Worm (Caenorhabditis elegans) whole organism, dauer: Measurements from ENCODE around the gene srr-8.

Experiments used
- unc-62 ChIP-seq: sonication (generic microtip); optimal IDR thresholded peaks from 2 replicates; lab custom pipeline; 2017; ENCODE audit warnings: missing biosample characterization, missing genetic modification reagents, missing genetic modification characterization

The srr-8 gene

DNA sequence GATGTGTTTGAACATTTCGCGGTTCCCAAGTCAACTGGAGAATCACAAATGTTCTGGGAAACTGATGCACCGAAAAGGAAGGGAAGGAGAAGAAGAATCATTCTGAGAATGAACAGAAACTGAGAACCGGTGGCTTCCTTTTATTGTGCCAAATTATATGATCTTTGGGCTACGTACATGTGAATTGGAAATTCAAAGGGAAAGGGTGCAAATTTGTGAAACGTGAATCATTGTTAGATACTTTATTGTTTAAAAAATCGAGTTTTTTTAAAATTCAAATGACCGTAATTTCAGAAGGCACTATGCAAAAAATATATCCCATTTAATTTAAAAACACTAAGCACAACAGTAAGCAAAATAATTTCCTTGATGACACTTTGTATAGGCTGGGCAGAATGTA, 33.6 kb downstream of the srr-8 start, which contains the start of gene K11D12.6:
TSS of gene K11D12.6 (minus strand) at position 101 of the 400 bp plus-strand sequence.
- no peak for TF ChIP-seq unc-62

DNA sequence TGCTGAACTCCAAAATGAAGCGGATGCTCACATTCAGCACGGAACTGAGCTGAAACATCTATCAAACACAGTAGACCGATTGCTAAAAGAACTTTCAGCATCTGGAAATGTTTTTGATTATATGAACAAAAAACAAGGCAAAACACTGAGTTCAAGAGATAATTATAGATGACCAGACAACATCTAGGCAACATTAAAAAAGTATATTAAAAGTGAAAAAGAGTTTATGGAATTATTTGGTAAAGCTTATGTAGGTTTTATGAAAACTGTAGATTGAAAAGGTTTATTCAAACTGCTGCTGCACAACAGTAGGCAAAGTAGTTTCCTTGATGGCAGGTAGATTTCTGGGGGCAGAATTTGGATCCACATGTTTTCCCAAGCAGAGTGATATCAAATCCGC, 34.9 kb downstream of the srr-8 start, which contains the start of gene K11D12.7:
TSS of gene K11D12.7 (minus strand) at position 101 of the 400 bp plus-strand sequence.
- TF ChIP-seq unc-62, result no peak

DNA sequence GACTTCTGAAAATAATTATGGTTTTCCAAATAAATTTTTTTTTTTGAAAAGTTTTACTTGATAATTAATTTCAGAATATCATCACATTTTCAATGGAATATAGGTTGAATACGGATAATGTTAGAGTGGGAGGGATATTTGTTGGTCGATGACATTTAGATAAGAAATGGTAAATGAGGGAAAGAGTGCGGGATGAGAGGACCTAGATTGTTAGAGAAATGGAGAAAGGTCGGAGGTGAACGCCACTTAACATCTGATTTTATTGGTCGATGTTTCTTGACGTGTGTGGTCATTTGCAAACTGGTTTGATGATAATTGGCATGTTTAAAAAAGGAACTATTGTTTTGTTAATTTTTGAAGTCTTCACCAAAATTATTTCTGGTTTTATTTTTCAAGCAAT, 37.0 kb downstream of the srr-8 start:
- TF ChIP-seq unc-62, result no peak

DNA sequence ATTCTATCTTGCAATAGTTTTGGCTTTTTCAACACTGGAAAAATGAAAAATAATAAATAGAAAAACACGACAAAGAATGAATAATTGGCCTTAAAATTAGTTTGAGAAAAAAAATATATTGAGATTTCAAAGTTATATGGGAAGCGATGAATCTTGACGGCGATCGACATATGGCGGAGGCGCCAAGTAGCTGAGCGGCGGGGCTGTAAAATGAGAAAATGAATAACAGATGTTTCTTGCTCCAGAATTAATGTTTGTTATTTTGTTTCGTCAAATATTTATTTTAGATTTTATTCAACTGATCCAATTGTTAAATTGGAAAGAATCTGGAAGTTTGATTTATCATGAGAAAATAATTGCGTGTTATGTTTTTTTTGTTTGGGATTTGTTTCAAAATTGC, 38.1 kb downstream of the srr-8 start, which contains the start of gene K11D12.11:
TSS of gene K11D12.11 (minus strand) at position 42 of the 400 bp plus-strand sequence.
- TF ChIP-seq unc-62, result no peak

DNA sequence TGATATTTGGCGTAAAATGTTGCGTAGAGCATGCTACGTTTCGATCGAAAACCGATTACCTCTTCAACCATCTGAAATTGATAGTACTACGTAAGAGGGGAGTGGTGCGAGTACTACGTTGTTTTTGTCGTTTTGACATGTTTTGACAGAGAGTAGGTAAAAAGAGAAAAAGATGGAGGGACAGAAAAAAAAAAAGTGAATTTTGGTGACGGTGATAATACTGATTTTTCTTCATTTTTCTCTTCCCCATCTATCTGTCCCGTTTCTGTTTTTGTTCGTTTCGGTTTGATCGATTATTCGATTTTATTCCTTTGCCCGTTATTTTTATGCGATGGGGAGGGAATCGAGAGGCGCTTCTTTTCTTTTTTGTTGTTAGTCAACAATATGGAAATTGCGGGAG, 39.4 kb downstream of the srr-8 start, which contains the start of gene K11D12.8:
TSS of gene K11D12.8 (minus strand) at position 77 of the 400 bp plus-strand sequence.
- no peak for TF ChIP-seq unc-62

DNA sequence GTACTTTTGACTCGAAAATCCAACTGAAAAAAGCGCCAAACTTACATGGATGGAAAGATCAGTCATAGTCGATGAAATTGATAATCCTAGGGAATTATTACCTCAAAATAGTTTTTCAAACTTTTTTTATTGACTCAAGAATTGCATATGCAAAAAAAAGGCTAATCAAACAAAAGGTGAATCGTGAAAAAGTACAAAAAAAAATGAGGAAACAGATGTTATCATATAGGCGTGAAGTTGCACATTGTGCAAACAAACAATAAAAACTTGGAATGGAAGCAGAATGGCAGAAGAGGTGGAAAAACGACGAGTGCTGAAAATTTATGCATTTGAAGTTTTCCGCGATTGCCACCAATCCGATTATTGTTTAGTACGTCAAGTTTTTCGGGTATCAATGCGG, 44.6 kb downstream of the srr-8 start, which contains the start of gene exc-14:
TSS of gene exc-14 (minus strand) at position 101 of the 400 bp plus-strand sequence.
- no peak for TF ChIP-seq unc-62

DNA sequence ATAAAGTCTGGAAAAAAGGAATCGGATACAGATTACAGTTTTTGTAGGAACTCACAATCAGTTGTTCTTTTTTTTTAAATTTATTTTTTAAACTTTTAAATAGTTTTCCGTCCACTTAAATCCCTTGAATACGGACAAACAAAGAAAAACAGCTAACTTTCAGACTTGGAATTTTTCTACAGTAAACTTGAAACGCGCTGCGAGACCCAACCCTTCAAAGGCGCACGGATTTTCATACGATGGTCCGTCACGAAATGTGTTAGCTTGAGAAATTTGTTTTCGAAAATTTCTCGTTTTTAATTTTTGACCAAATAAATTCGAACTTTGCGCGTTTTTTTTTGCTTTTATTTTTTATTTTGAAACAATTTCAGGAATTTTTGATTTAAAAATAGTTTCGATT, 45.1 kb downstream of the srr-8 start:
- TF ChIP-seq unc-62, result no peak

DNA sequence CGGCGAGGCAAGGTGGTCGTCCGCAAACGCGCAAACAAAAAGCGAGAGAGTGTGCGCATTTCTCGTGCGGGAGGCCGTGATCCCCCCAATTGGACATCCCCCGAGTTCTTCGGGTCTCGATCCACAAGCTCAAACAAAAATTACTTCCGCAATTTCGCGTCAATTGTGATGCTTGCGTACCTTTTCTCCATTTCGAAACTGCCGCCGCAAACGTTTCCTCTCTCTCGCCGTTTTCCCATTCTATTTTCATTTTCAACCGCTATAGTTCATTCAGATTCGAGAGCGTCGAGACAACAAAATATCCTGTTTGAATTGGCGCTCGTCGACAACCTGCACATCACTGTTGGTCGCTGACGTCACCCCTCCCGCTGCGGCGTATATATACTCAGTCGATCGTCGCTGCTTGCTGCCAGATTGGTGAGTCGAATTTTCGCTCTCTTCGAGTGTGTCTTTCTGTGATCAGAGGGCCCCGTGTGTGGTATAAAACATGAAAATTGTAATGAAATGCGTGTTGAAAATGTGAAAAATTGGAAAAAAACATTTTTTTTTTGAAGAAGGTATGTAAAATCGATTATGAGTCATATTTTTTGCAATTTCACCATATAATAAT, 48.0 kb downstream of the srr-8 start, which contains the start of the genes pqn-51 and K11D12.14:
TSS of gene pqn-51 (plus strand) at position 275 of the 610 bp plus-strand sequence.
TSS of gene K11D12.14 (plus strand) at position 304 of the 610 bp plus-strand sequence.
- TF ChIP-seq unc-62, result no peak

DNA sequence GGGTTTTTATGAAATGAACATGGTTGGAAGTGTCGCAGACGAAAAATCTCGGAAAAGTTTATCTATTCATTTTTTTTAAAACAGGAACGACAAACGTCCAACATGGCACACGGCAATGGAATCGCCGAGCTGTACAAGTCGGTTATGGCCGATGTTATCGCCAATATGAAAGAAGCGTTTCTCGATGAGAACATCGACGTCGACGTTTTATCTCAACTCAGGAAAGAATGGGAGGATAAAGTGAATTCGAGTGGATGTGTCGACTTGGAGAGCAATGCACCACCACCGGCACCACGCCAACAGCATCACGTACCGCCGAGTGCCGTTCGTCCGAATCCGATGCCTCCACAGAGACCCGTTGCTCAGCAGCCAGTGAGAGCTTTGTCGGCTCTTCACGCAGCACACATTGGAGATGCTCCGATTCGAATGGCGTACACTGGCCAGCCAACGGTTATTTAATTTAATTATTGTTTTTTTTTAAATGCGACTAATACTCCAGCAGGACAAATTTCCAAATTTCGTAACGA, 48.6 kb downstream of the srr-8 start:
- no peak for TF ChIP-seq unc-62

DNA sequence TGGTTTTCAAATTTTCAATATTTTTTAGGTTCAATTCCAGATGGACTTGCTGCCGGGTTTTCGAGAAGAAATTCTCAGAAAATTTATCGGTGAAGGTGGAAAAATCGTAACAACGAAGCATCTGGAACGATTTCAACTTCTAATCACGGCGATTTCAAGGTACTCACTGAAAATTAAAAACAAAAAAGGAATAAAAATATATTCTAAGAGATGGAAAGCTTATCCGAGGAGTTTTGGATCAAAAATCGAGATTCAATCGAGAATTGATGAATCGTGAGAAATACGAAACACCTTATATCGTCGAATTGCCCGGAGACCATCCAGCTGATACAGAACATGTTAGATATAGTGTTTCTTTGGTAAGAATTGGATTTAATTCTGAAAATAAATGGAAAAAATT, 50.7 kb downstream of the srr-8 start, which contains the start of gene K11D12.12:
TSS of gene K11D12.12 (plus strand) at position 29 of the 400 bp plus-strand sequence.
- TF ChIP-seq unc-62, result no peak
